Fruit fly (Drosophila melanogaster) whole organism, embryonic: ENCODE measurements around the gene CG1889.

Experiments used
- Atf6 ChIP-seq: fragments of 200-800 bp; sonication (Bioruptor generic); IDR thresholded peaks from 2 replicates; pipeline ENCODE4 v1.3.6; 2022; ENCODE audit warnings: missing biosample characterization, missing genetic modification characterization
- CG11504 ChIP-seq: fragments of 200-800 bp; sonication (Bioruptor generic); optimal IDR thresholded peaks from 3 replicates; lab custom pipeline; 2019; ENCODE audit warnings: missing biosample characterization, mild to moderate bottlenecking, missing genetic modification characterization, moderate library complexity
- CG11560 ChIP-seq: fragments of 200-800 bp; sonication (Bioruptor generic); IDR thresholded peaks from 3 replicates; pipeline ENCODE4 v1.3.6; 2022; ENCODE audit warnings: missing biosample characterization, missing genetic modification characterization
- CG12769 ChIP-seq: fragments of 200-800 bp; sonication (Bioruptor generic); optimal IDR thresholded peaks from 2 replicates; lab custom pipeline; 2019; ENCODE audit warnings: missing biosample characterization, mild to moderate bottlenecking, missing genetic modification characterization, moderate library complexity
- CG15073 ChIP-seq: fragments of 200-800 bp; sonication (Bioruptor generic); optimal IDR thresholded peaks from 2 replicates; lab custom pipeline; 2016; ENCODE audit warnings: missing biosample characterization, missing genetic modification characterization
- CG1602 ChIP-seq: fragments of 200-800 bp; sonication (Bioruptor generic); optimal IDR thresholded peaks from 3 replicates; lab custom pipeline; 2016; ENCODE audit warnings: missing biosample characterization, missing genetic modification characterization
- CG1647 ChIP-seq: fragments of 200-800 bp; sonication (Bioruptor generic); optimal IDR thresholded peaks from 3 replicates; lab custom pipeline; 2016; ENCODE audit warnings: missing biosample characterization, missing genetic modification characterization
- CG17385 ChIP-seq: fragments of 200-800 bp; sonication (Bioruptor generic); optimal IDR thresholded peaks from 3 replicates; lab custom pipeline; 2018; ENCODE audit warnings: missing biosample characterization, mild to moderate bottlenecking, missing genetic modification characterization
- CG18619 ChIP-seq: fragments of 200-800 bp; sonication (Bioruptor generic); optimal IDR thresholded peaks from 3 replicates; lab custom pipeline; 2017; ENCODE audit warnings: missing biosample characterization, mild to moderate bottlenecking, missing genetic modification characterization
- CG2875 ChIP-seq: fragments of 200-800 bp; sonication (Bioruptor generic); optimal IDR thresholded peaks from 2 replicates; lab custom pipeline; 2017; ENCODE audit warnings: missing biosample characterization, mild to moderate bottlenecking, missing genetic modification characterization, missing genetic modification reagents
- CG30403 ChIP-seq: fragments of 200-800 bp; sonication (Bioruptor generic); optimal IDR thresholded peaks from 3 replicates; lab custom pipeline; 2016; ENCODE audit warnings: missing biosample characterization, missing genetic modification characterization
- CG4282 ChIP-seq: fragments of 200-800 bp; sonication (Bioruptor generic); optimal IDR thresholded peaks from 2 replicates; lab custom pipeline; 2016; ENCODE audit warnings: missing biosample characterization, missing genetic modification characterization
- CG4424 ChIP-seq: fragments of 200-800 bp; sonication (Bioruptor generic); optimal IDR thresholded peaks from 3 replicates; lab custom pipeline; 2016; ENCODE audit warnings: missing biosample characterization, missing genetic modification characterization
- CG4854 ChIP-seq: fragments of 200-800 bp; sonication (Bioruptor generic); optimal IDR thresholded peaks from 2 replicates; lab custom pipeline; 2016; ENCODE audit warnings: missing biosample characterization, missing genetic modification characterization, inconsistent platforms
- CoRest ChIP-seq: fragments of 200-800 bp; sonication (Bioruptor generic); optimal IDR thresholded peaks from 3 replicates; lab custom pipeline; 2018; ENCODE audit warnings: missing biosample characterization, mild to moderate bottlenecking, missing genetic modification characterization, moderate library complexity
- Doc3 ChIP-seq: fragments of 200-800 bp; sonication (Bioruptor generic); IDR thresholded peaks from 3 replicates; pipeline ENCODE4 v1.3.6; 2022; ENCODE audit warnings: missing biosample characterization, missing genetic modification characterization; ENCODE audit not compliant: partially characterized antibody
- Ets97D ChIP-seq: fragments of 200-800 bp; sonication (Bioruptor generic); optimal IDR thresholded peaks from 3 replicates; lab custom pipeline; 2016; ENCODE audit warnings: missing biosample characterization, missing genetic modification characterization
- Med ChIP-seq: fragments of 200-800 bp; sonication (Bioruptor generic); peaks from one replicate; lab custom pipeline; 2016; ENCODE audit warnings: missing biosample characterization, missing genetic modification characterization, mild to moderate bottlenecking, inconsistent platforms, moderate library complexity
- Pdp1 ChIP-seq, 2 experiments: fragments of 200-800 bp; sonication (Bioruptor generic); optimal IDR thresholded peaks; 3 replicates each; lab custom pipeline; 2016; ENCODE audit warnings: missing biosample characterization in 2 of 2, missing genetic modification characterization in 2 of 2, mild to moderate bottlenecking in 1 of 2, moderate library complexity in 1 of 2
- Usf ChIP-seq: fragments of 200-800 bp; sonication (Bioruptor generic); optimal IDR thresholded peaks from 2 replicates; lab custom pipeline; 2017; ENCODE audit warnings: missing genotype, missing biosample characterization, missing genetic modification characterization
- abd-A ChIP-seq: fragments of 200-800 bp; sonication (Bioruptor generic); optimal IDR thresholded peaks from 3 replicates; lab custom pipeline; 2019; ENCODE audit warnings: missing biosample characterization, mild to moderate bottlenecking, missing genetic modification characterization, moderate library complexity
- btn ChIP-seq: fragments of 200-800 bp; sonication (Bioruptor generic); optimal IDR thresholded peaks from 2 replicates; lab custom pipeline; 2016; ENCODE audit warnings: missing biosample characterization, missing genetic modification characterization
- chif ChIP-seq, 2 experiments: fragments of 200-800 bp; sonication (Bioruptor generic); optimal IDR thresholded peaks; 3 replicates each; lab custom pipeline; 2016; ENCODE audit warnings: missing biosample characterization in 2 of 2, missing genetic modification characterization in 2 of 2
- croc ChIP-seq: fragments of 200-800 bp; sonication (Bioruptor generic); conservative IDR thresholded peaks from 3 replicates; pipeline ENCODE4 v1.3.6; 2022; ENCODE audit warnings: missing biosample characterization, missing genetic modification characterization
- dm ChIP-seq: fragments of 200-800 bp; sonication (Bioruptor generic); optimal IDR thresholded peaks from 3 replicates; lab custom pipeline; 2016; ENCODE audit warnings: missing biosample characterization, missing genetic modification characterization
- gcm ChIP-seq: fragments of 200-800 bp; sonication (Bioruptor generic); optimal IDR thresholded peaks from 2 replicates; lab custom pipeline; 2019; ENCODE audit warnings: missing biosample characterization, mild to moderate bottlenecking, missing genetic modification characterization, moderate library complexity
- inv ChIP-seq: fragments of 200-800 bp; sonication (Bioruptor generic); IDR thresholded peaks from 2 replicates; pipeline ENCODE4 v1.3.6; 2022; ENCODE audit warnings: missing biosample characterization, missing genetic modification characterization; ENCODE audit not compliant: partially characterized antibody
- kni ChIP-seq: fragments of 200-800 bp; sonication (Bioruptor generic); optimal IDR thresholded peaks from 3 replicates; lab custom pipeline; 2017; ENCODE audit warnings: mild to moderate bottlenecking, missing biosample characterization, missing genetic modification reagents, missing genetic modification characterization
- mirr ChIP-seq: fragments of 200-800 bp; sonication (Bioruptor generic); optimal IDR thresholded peaks from 3 replicates; lab custom pipeline; 2018; ENCODE audit warnings: missing biosample characterization, mild to moderate bottlenecking, missing genetic modification characterization
- oc ChIP-seq: fragments of 200-800 bp; sonication (Bioruptor generic); optimal IDR thresholded peaks from 2 replicates; lab custom pipeline; 2018; ENCODE audit warnings: missing biosample characterization, mild to moderate bottlenecking, missing genetic modification characterization, moderate library complexity
- pfk ChIP-seq: fragments of 200-800 bp; sonication (Bioruptor generic); optimal IDR thresholded peaks from 2 replicates; lab custom pipeline; 2018; ENCODE audit warnings: missing biosample characterization, mild to moderate bottlenecking, missing genetic modification characterization, moderate library complexity
- prd ChIP-seq, 3 experiments: fragments of >200 bp in 2 of 3; fragments of 200-800 bp in 1 of 3; sonication (Bioruptor generic) in 1 of 3; optimal IDR thresholded peaks in 2 of 3; IDR thresholded peaks in 1 of 3; 2 replicates in 2 of 3; 3 replicates in 1 of 3; pipeline versions ENCODE4 v1.3.6 to Lab custom; 2017 to 2022; ENCODE audit warnings: missing biosample characterization in 1 of 3, missing genetic modification characterization in 1 of 3
- ranshi ChIP-seq: fragments of 200-800 bp; sonication (Bioruptor generic); IDR thresholded peaks from 2 replicates; pipeline ENCODE4 v1.3.6; 2022; ENCODE audit warnings: missing biosample characterization, missing genetic modification characterization
- run ChIP-seq: fragments of 200-800 bp; sonication (Bioruptor generic); optimal IDR thresholded peaks from 3 replicates; lab custom pipeline; 2018; ENCODE audit warnings: missing biosample characterization, mild to moderate bottlenecking, missing genetic modification characterization
- sd ChIP-seq: fragments of 200-800 bp; sonication (Bioruptor generic); optimal IDR thresholded peaks from 3 replicates; lab custom pipeline; 2018; ENCODE audit warnings: missing biosample characterization, mild to moderate bottlenecking, missing genetic modification characterization, moderate library complexity
- sim ChIP-seq: fragments of 200-800 bp; sonication (Bioruptor generic); IDR thresholded peaks from 2 replicates; pipeline ENCODE4 v1.3.6; 2022; ENCODE audit warnings: missing biosample characterization, missing genetic modification characterization
- tap ChIP-seq: fragments of 200-800 bp; optimal IDR thresholded peaks from 3 replicates; lab custom pipeline; 2019; ENCODE audit warnings: missing biosample characterization, mild to moderate bottlenecking, missing genetic modification characterization, moderate library complexity
- tll ChIP-seq, 2 experiments: fragments of 200-800 bp in 1 of 2; fragments of >200 bp in 1 of 2; sonication (Bioruptor generic) in 1 of 2; optimal IDR thresholded peaks; 2 replicates each; lab custom pipeline; 2017 to 2019; ENCODE audit warnings: missing biosample characterization in 2 of 2, missing genetic modification characterization in 2 of 2, mild to moderate bottlenecking in 1 of 2, moderate library complexity in 1 of 2
- trem ChIP-seq: fragments of 200-800 bp; optimal IDR thresholded peaks from 3 replicates; lab custom pipeline; 2019; ENCODE audit warnings: missing biosample characterization, mild to moderate bottlenecking, missing genetic modification characterization, moderate library complexity
- unc-4 ChIP-seq: fragments of 200-800 bp; sonication (Bioruptor generic); IDR thresholded peaks from 2 replicates; pipeline ENCODE4 v1.3.6; 2022; ENCODE audit warnings: missing biosample characterization, missing genetic modification characterization; ENCODE audit not compliant: partially characterized antibody
- unpg ChIP-seq: fragments of 200-800 bp; sonication (Bioruptor generic); optimal IDR thresholded peaks from 3 replicates; lab custom pipeline; 2018; ENCODE audit warnings: missing biosample characterization, mild to moderate bottlenecking, missing genetic modification characterization, moderate library complexity
- vvl ChIP-seq: fragments of 200-800 bp; sonication (Bioruptor generic); IDR thresholded peaks from 2 replicates; pipeline ENCODE4 v1.3.6; 2022; ENCODE audit warnings: missing biosample characterization, missing genetic modification characterization

CG1889 gene

DNA sequence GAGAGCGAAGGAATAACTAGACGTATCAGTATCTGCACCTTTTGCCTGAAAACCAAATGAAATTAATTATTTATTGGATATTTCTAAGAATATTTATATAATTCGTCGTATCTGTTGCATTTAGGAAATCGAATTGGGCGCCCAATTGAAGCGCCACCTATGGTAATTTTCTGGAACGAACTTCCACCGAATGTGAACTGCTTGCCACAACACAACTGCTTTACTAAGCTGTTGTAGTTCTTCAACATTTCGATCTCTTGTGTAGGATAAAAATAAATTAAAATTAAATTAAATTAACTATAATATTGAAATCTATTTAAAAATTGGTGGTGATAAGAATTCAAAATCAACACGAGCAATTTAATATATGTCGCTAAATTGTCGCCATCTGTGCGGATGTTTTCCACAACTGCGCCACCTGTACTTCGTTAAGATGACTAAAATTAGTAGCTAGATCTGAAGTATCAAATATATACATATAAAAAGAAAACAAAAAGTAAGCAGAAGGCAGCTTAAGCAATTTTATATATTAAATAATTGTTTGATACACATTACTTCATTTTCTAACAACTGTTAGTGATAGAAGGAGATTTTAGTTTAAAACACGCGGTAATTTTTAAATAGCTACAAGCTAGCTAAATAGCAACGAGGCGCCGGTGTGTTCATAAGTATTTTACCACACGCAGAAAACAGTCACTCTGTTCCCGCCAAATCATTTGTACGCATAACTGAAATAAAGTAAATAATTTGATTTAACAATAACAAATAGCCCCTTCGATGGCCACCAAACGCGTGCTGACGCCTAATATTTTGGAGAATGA, 45.0 kb downstream of the CG1889 start, which contains the start of gene Dna2 (continued):
- peak; percentile 21 for TF ChIP-seq trem (tag; lab: Kevin White, UChicago)
- TF ChIP-seq CoRest (tag; lab: Kevin White, UChicago) = peak; percentile 34
- no peak for TF ChIP-seq Doc3 (GFP tag; lab: Robert Waterston, UW)
- no peak for TF ChIP-seq tll (GFP tag; optimal IDR thresholded peaks at IDR 0.05; lab: Kevin White, UChicago)
- no peak for TF ChIP-seq CG4854 (GFP tag; lab: Kevin White, UChicago)
- no peak; the same call in 1 of the 2 replicates for TF ChIP-seq ranshi (GFP tag; lab: Robert Waterston, UW)
- no peak for TF ChIP-seq dm
- TF ChIP-seq run = no peak
- peak; percentile 14; the same call in 1 of the 3 replicates for TF ChIP-seq croc (GFP tag; lab: Robert Waterston, UW)
- no peak for TF ChIP-seq unpg (GFP tag; lab: Kevin White, UChicago)
- peak; percentile 38 for TF ChIP-seq CG11504
- no peak for TF ChIP-seq Usf (GFP tag; lab: Kevin White, UChicago)
- TF ChIP-seq chif (GFP tag; optimal IDR thresholded peaks at IDR 0.05; lab: Kevin White, UChicago) = no peak
- peak; percentile 0 for TF ChIP-seq Ets97D (GFP tag; lab: Kevin White, UChicago)
- TF ChIP-seq CG30403 = peak; percentile 11
- peak; percentile 24 for TF ChIP-seq CG1602 (GFP tag; lab: Kevin White, UChicago)
- no peak for TF ChIP-seq gcm (GFP tag; lab: Kevin White, UChicago)
- no peak for TF ChIP-seq Atf6 (GFP tag; lab: Robert Waterston, UW)
- no peak for TF ChIP-seq CG1647 (GFP tag; lab: Kevin White, UChicago)
- no peak for TF ChIP-seq inv
- no peak for TF ChIP-seq prd (optimal IDR thresholded peaks at IDR 0.05; lab: Kevin White, UChicago)
- TF ChIP-seq prd (GFP tag; IDR thresholded peaks at IDR 0.05; lab: Robert Waterston, UW) = peak; percentile 41; the same call in 2 of the 3 replicates
- TF ChIP-seq CG11560 (tag; lab: Robert Waterston, UW) = 0 out of 3 replicates have a peak, but pooled peaks have one; percentile 28
- TF ChIP-seq pfk = no peak
- no peak for TF ChIP-seq unc-4 (GFP tag; lab: Robert Waterston, UW)
- no peak for TF ChIP-seq CG4282 (GFP tag; lab: Kevin White, UChicago)
- TF ChIP-seq CG18619 (GFP tag; lab: Kevin White, UChicago) = no peak
- no peak for TF ChIP-seq CG2875 (GFP tag; lab: Kevin White, UChicago)

DNA sequence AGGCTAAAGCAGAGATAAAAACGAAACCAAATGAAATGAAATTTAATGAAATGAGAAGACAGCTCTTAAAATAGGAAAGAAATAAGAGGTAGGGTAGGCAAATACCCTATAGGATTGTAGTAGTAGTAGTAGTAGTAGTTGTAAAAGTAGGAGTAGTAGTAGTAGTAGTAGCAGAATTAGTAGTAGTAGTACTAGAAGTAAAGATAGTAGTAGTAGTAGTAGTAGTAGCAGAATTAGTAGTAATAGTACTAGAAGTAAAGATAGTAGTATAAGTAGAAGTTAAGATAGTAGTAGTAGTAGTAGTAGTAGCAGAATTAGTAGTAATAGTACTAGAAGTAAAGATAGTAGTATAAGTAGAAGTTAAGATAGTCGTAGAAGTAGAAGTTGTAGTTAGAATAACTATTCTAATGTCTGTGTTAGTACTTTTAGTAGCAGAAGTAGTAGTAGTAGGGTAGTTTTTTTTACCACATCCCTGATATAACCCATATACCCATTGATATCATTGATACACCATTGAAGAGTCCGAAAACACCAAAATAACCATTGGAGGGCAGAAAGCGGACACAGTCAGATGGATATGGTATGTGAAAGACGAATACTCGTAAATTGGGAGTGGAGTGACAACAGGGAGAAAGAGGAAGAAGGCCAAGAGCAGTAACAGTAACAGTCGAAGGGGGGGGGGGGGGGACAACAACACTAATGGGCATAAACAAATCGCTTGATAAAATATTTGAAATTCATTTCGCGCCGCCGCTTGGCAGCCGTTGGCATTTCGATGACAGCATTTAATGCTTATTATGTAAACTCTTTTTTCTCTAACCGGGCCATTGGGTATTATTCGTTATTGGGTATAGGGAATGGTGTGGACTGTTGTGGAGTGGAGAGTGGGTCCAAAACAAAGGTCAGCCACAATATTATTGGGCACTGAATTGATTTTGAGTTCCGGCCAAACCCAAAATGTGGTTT, 50.0 kb downstream of the CG1889 start:
- peak; percentile 80 for TF ChIP-seq abd-A (tag; lab: Kevin White, UChicago)
- no peak for TF ChIP-seq mirr
- TF ChIP-seq CG12769 (tag; lab: Kevin White, UChicago) = peak; percentile 49
- peak; percentile 86 for TF ChIP-seq sd (tag; lab: Kevin White, UChicago)
- peak; percentile 2 for TF ChIP-seq Med (GFP tag; lab: Kevin White, UChicago)
- no peak for TF ChIP-seq sim (GFP tag; lab: Robert Waterston, UW)
- TF ChIP-seq vvl (GFP tag; lab: Robert Waterston, UW) = peak; percentile 39; the same call in 1 of the 2 replicates
- TF ChIP-seq oc = peak; percentile 21
- no peak for TF ChIP-seq btn (GFP tag; lab: Kevin White, UChicago)
- no peak for TF ChIP-seq tap (tag; lab: Kevin White, UChicago)
- TF ChIP-seq kni = peak; percentile 40
- TF ChIP-seq Pdp1 (GFP tag; optimal IDR thresholded peaks at IDR 0.05; lab: Kevin White, UChicago) = peak in 1 of 2 experiments; percentile 53
- TF ChIP-seq CG4424 = peak; percentile 95
- no peak for TF ChIP-seq CG15073
- peak; percentile 8 for TF ChIP-seq CG17385 (GFP tag; lab: Kevin White, UChicago)
